Worm (Caenorhabditis elegans): ENCODE measurements around the gene ZK105.5.

ZK105.5 gene

ce11 chrV:7717629-7718028, at the start of gene ZK105.5:
Gene ZK105.5 (minus strand): TSS chrV:7717729.
- TF ChIP-seq skn-1 (tag; optimal IDR thresholded peaks at IDR 0.05) (no peak), nhr-237 (tag; optimal IDR thresholded peaks at IDR 0.05) (no peak), nhr-19 (GFP tag; conservative IDR thresholded peaks at IDR 0.05) (no peak), irx-1 (tag; optimal IDR thresholded peaks at IDR 0.05) (no peak), F16B12.6 (tag; optimal IDR thresholded peaks at IDR 0.05) (no peak), nhr-85 (tag) (no peak), pqm-1 (tag; optimal IDR thresholded peaks at IDR 0.05) (no peak), nhr-77 (tag; optimal IDR thresholded peaks at IDR 0.05) (no peak), unc-86 (tag; optimal IDR thresholded peaks at IDR 0.05) (no peak), hpl-2 (GFP tag; optimal IDR thresholded peaks at IDR 0.05) (no peak), fkh-4 (tag; optimal IDR thresholded peaks at IDR 0.05; ENCODE audit: borderline replicate concordance) (no peak), C16A3.4 (tag; optimal IDR thresholded peaks at IDR 0.05) (no peak), grh-1 (GFP tag; IDR thresholded peaks at IDR 0.05) (no peak), C04F5.9 (tag; optimal IDR thresholded peaks at IDR 0.05) (no peak), pax-3 (tag; optimal IDR thresholded peaks at IDR 0.05) (no peak), mdl-1 (tag; optimal IDR thresholded peaks at IDR 0.05) (no peak), unc-30 (tag; optimal IDR thresholded peaks at IDR 0.05) (no peak), sup-37 (GFP tag; optimal IDR thresholded peaks at IDR 0.05) (no peak), fkh-10 (GFP tag; optimal IDR thresholded peaks at IDR 0.05) (no peak)

- TF ChIP-seq ces-1 (GFP tag; optimal IDR thresholded peaks at IDR 0.05): no peak
- TF ChIP-seq nhr-76 (tag; optimal IDR thresholded peaks at IDR 0.05): no peak
- no peak for TF ChIP-seq tbx-2 (tag; optimal IDR thresholded peaks at IDR 0.05)
- no peak for TF ChIP-seq ztf-11 (tag; optimal IDR thresholded peaks at IDR 0.05)
These were observed 44.4 kb upstream of the ZK105.5 start for ce11 chrV:7761906-7762305.

ce11 chrV:7760174-7760573, 42.6 kb upstream of the ZK105.5 start, which contains the start of gene hint-3:
Gene hint-3 (plus strand): TSS chrV:7760474.
- TF ChIP-seq mef-2 (tag; optimal IDR thresholded peaks at IDR 0.05) (no peak), mep-1 (tag; optimal IDR thresholded peaks at IDR 0.05) (no peak), pqm-1 (tag; optimal IDR thresholded peaks at IDR 0.05) (no peak), nhr-47 (tag; optimal IDR thresholded peaks at IDR 0.05) (no peak), mab-9 (GFP tag; IDR thresholded peaks at IDR 0.05) (no peak), nhr-19 (GFP tag; conservative IDR thresholded peaks at IDR 0.05) (no peak), ets-5 (GFP tag; IDR thresholded peaks at IDR 0.05) (no peak), ceh-82 (tag; optimal IDR thresholded peaks at IDR 0.05) (no peak), nhr-77 (tag; optimal IDR thresholded peaks at IDR 0.05) (no peak), pag-3 (tag; optimal IDR thresholded peaks at IDR 0.05; ENCODE audit: borderline replicate concordance, insufficient read depth) (no peak)

- TF ChIP-seq ceh-90 (tag; optimal IDR thresholded peaks at IDR 0.05) (no peak), mep-1 (tag; optimal IDR thresholded peaks at IDR 0.05) (peak; percentile 72), ceh-88 (GFP tag; IDR thresholded peaks at IDR 0.05) (peak; percentile 49; the same call in 1 of the 2 replicates), ceh-8 (GFP tag; optimal IDR thresholded peaks at IDR 0.05) (no peak), tbx-2 (tag; optimal IDR thresholded peaks at IDR 0.05) (peak; percentile 56), C34B4.2 (tag; optimal IDR thresholded peaks at IDR 0.05) (no peak), lin-14 (GFP tag; optimal IDR thresholded peaks at IDR 0.05) (peak; percentile 97), ceh-82 (tag; optimal IDR thresholded peaks at IDR 0.05) (peak in 1 of 3 experiments; percentile 57), mab-9 (GFP tag; IDR thresholded peaks at IDR 0.05) (no peak; the same call in 1 of the 2 replicates), lin-15B (tag; optimal IDR thresholded peaks at IDR 0.05) (no peak), isw-1 (GFP tag; IDR thresholded peaks at IDR 0.05) (peak; percentile 19; the same call in 1 of the 2 replicates), elt-3 (tag; optimal IDR thresholded peaks at IDR 0.05) (peak in 3 of 6 experiments; percentile 7 to 61 (median 26)), nhr-19 (GFP tag; conservative IDR thresholded peaks at IDR 0.05) (peak; percentile 58), zag-1 (tag; optimal IDR thresholded peaks at IDR 0.05) (peak; percentile 13), lin-35 (GFP tag; optimal IDR thresholded peaks at IDR 0.05) (peak; percentile 50 to 72), lsy-2 (tag; optimal IDR thresholded peaks at IDR 0.05) (peak; percentile 44 to 75), tlp-1 (tag; optimal IDR thresholded peaks at IDR 0.05) (no peak), lin-13 (GFP tag; optimal IDR thresholded peaks at IDR 0.05) (peak; percentile 45), efl-3 (GFP tag; optimal IDR thresholded peaks at IDR 0.05) (no peak), dpl-1 (GFP tag; optimal IDR thresholded peaks at IDR 0.05) (peak; percentile 31 to 59 (median 53)), nhr-90 (tag; optimal IDR thresholded peaks at IDR 0.05; ENCODE audit: poor library complexity) (no peak), irx-1 (tag; optimal IDR thresholded peaks at IDR 0.05) (peak; percentile 53), aly-2 (tag; optimal IDR thresholded peaks at IDR 0.05) (no peak), hpl-2 (GFP tag; optimal IDR thresholded peaks at IDR 0.05) (no peak), pqm-1 (tag; optimal IDR thresholded peaks at IDR 0.05) (no peak)
These were observed 41.7 kb upstream of the ZK105.5 start for ce11 chrV:7759270-7759669.
